Fruit fly (Drosophila melanogaster) whole organism, adult: ENCODE results near the gene CG12984.
A peak's percentile ranks its signal among the peaks of the same experiment; 100 is the strongest.

Experiments
- CG11617 ChIP-seq: fragments of 200-800 bp; sonication (Bioruptor generic); optimal IDR thresholded peaks from 2 replicates; lab custom pipeline; 2017; ENCODE audit warnings: mild to moderate bottlenecking, missing biosample characterization, missing genetic modification reagents, missing genetic modification characterization
- CG12768 ChIP-seq: fragments of 200-800 bp; sonication (Bioruptor generic); optimal IDR thresholded peaks from 2 replicates; lab custom pipeline; 2017; ENCODE audit warnings: missing biosample characterization, missing genetic modification characterization, mild to moderate bottlenecking, moderate library complexity, missing genetic modification reagents
- CG14711 ChIP-seq: fragments of 200-800 bp; sonication (Bioruptor generic); optimal IDR thresholded peaks from 2 replicates; lab custom pipeline; 2018; ENCODE audit warnings: missing biosample characterization, mild to moderate bottlenecking, missing genetic modification characterization, moderate library complexity
- CG1620 ChIP-seq: fragments of 200-800 bp; sonication (Bioruptor generic); optimal IDR thresholded peaks from 2 replicates; lab custom pipeline; 2016; ENCODE audit warnings: missing biosample characterization, missing genetic modification characterization
- CG33017 ChIP-seq: fragments of 200-800 bp; sonication (Bioruptor generic); optimal IDR thresholded peaks from 2 replicates; lab custom pipeline; 2018; ENCODE audit warnings: missing biosample characterization, mild to moderate bottlenecking, missing genetic modification characterization, moderate library complexity
- CG5204 ChIP-seq: fragments of 200-800 bp; sonication (Bioruptor generic); optimal IDR thresholded peaks from 2 replicates; lab custom pipeline; 2016; ENCODE audit warnings: missing biosample characterization, missing genetic modification characterization
- CG7045 ChIP-seq: fragments of 200-800 bp; sonication (Bioruptor generic); optimal IDR thresholded peaks from 2 replicates; lab custom pipeline; 2017; ENCODE audit warnings: missing biosample characterization, mild to moderate bottlenecking, missing genetic modification characterization
- CG7101 ChIP-seq: fragments of 200-800 bp; sonication (Bioruptor generic); optimal IDR thresholded peaks from 2 replicates; lab custom pipeline; 2018; ENCODE audit warnings: missing biosample characterization, mild to moderate bottlenecking, missing genetic modification characterization, moderate library complexity
- Clk ChIP-seq: fragments of 200-800 bp; sonication (Bioruptor generic); optimal IDR thresholded peaks from 2 replicates; lab custom pipeline; 2017; ENCODE audit warnings: missing biosample characterization, missing genetic modification characterization
- Crg-1 ChIP-seq: fragments of 200-800 bp; sonication (Bioruptor generic); optimal IDR thresholded peaks from 2 replicates; lab custom pipeline; 2016; ENCODE audit warnings: missing biosample characterization, missing genetic modification characterization
- Hr96 ChIP-seq: fragments of 200-800 bp; sonication (Bioruptor generic); optimal IDR thresholded peaks from 2 replicates; lab custom pipeline; 2016; ENCODE audit warnings: missing biosample characterization, missing genetic modification characterization
- Mnt ChIP-seq: fragments of 200-800 bp; sonication (Bioruptor generic); optimal IDR thresholded peaks from 2 replicates; lab custom pipeline; 2016; ENCODE audit warnings: missing biosample characterization, mild to moderate bottlenecking, missing genetic modification characterization
- bab1 ChIP-seq: fragments of 200-800 bp; sonication (Bioruptor generic); optimal IDR thresholded peaks from 3 replicates; lab custom pipeline; 2019; ENCODE audit warnings: missing biosample characterization, mild to moderate bottlenecking, missing genetic modification characterization, moderate library complexity
- cic ChIP-seq: fragments of 200-800 bp; sonication (Bioruptor generic); optimal IDR thresholded peaks from 2 replicates; lab custom pipeline; 2017; ENCODE audit warnings: missing biosample characterization, mild to moderate bottlenecking, missing genetic modification characterization, moderate library complexity
- cnc ChIP-seq, 2 experiments: fragments of >200 bp; optimal IDR thresholded peaks; 2 replicates each; lab custom pipeline; 2017
- kay ChIP-seq: fragments of 200-800 bp; sonication (Bioruptor generic); peaks from one replicate; lab custom pipeline; 2016; ENCODE audit warnings: missing biosample characterization, missing genetic modification characterization, borderline replicate concordance
- ovo ChIP-seq: fragments of 200-800 bp; sonication (Bioruptor generic); optimal IDR thresholded peaks from 2 replicates; lab custom pipeline; 2016; ENCODE audit warnings: missing biosample characterization, missing genetic modification characterization
- pad ChIP-seq: fragments of 200-800 bp; sonication (Bioruptor generic); optimal IDR thresholded peaks from 3 replicates; lab custom pipeline; 2017; ENCODE audit warnings: missing biosample characterization, missing genetic modification characterization, mild to moderate bottlenecking, moderate library complexity, missing genetic modification reagents
- tj ChIP-seq: fragments of 200-800 bp; sonication (Bioruptor generic); optimal IDR thresholded peaks from 3 replicates; lab custom pipeline; 2017; ENCODE audit warnings: missing biosample characterization, mild to moderate bottlenecking, missing genetic modification characterization, moderate library complexity
- toe ChIP-seq: fragments of 200-800 bp; sonication (Bioruptor generic); optimal IDR thresholded peaks from 2 replicates; lab custom pipeline; 2016; ENCODE audit warnings: missing biosample characterization, missing genetic modification characterization

CG12984 gene

DNA sequence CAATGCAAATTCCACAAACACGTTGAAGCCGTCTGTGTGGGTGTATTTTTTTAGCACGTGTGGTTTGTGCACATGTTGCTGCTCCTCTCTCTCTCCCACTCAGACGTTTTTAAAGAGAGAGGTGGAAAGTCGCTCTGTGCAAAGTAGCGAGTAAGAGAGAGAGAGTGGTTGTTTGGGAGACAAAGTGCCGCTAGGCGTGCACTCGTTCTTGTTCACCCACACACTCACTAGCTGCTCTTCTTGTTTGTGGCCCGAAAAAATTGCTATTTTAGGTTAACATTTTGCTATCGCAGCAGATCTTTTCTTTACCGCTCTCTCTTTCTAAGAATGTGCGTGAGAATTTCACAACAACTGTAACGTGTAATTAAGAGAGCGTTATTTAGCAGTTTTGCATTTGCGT lies 17.4 kb downstream of the CG12984 start:
- TF ChIP-seq kay (GFP tag; lab: Kevin White, UChicago), result no peak
- peak; percentile 50 for TF ChIP-seq cic (GFP tag; lab: Kevin White, UChicago)
- TF ChIP-seq ovo (GFP tag; lab: Kevin White, UChicago), result peak; percentile 7
- TF ChIP-seq CG1620, result no peak
- no peak for TF ChIP-seq CG14711 (tag; lab: Kevin White, UChicago)
- TF ChIP-seq CG33017 (tag; lab: Kevin White, UChicago), result peak; percentile 9
- no peak for TF ChIP-seq bab1
- peak; percentile 95 for TF ChIP-seq Mnt (GFP tag; lab: Kevin White, UChicago)
- TF ChIP-seq toe, result no peak
- no peak for TF ChIP-seq CG7101
- TF ChIP-seq cnc (optimal IDR thresholded peaks at IDR 0.05; lab: Kevin White, UChicago), result peak in 1 of 2 experiments; percentile 53
- no peak for TF ChIP-seq Hr96 (GFP tag; lab: Kevin White, UChicago)
- TF ChIP-seq tj (GFP tag; lab: Kevin White, UChicago), result peak; percentile 85

DNA sequence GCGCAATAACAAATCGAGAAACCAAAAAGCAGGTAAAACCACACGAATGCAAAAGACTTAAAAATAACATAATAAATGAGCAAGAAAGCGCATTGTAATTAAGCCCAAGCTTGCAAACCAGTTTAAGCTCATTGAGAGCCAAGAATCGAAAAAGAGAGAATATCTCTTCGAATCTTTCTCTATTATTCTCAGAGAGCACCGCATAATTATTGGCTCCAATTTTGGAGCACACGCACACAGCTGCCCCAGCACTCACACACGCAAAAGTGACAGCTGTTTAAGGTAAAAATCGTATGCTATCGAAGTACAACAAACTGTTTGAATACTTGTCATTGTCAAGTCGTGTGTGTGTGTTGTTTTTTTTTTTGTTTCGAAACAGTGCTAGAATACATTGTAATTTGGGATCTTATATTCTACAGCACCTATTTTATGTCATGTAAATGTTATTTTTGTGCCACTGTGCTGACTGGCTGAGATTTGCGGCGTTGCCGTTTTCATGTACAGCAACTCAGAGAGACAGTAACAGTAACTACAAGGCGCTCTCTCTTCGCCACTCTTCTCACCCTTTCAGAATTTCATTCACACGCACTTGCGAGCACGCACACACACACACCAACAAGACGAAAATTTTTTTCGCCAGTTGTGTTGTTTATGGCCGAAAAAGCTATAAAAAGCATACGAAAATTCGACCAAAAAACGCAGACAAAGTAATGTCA lies 18.1 kb downstream of the CG12984 start:
- TF ChIP-seq tj (GFP tag; lab: Kevin White, UChicago) (peak; percentile 69), cnc (optimal IDR thresholded peaks at IDR 0.05; lab: Kevin White, UChicago) (no peak), CG14711 (tag; lab: Kevin White, UChicago) (peak; percentile 16)

DNA sequence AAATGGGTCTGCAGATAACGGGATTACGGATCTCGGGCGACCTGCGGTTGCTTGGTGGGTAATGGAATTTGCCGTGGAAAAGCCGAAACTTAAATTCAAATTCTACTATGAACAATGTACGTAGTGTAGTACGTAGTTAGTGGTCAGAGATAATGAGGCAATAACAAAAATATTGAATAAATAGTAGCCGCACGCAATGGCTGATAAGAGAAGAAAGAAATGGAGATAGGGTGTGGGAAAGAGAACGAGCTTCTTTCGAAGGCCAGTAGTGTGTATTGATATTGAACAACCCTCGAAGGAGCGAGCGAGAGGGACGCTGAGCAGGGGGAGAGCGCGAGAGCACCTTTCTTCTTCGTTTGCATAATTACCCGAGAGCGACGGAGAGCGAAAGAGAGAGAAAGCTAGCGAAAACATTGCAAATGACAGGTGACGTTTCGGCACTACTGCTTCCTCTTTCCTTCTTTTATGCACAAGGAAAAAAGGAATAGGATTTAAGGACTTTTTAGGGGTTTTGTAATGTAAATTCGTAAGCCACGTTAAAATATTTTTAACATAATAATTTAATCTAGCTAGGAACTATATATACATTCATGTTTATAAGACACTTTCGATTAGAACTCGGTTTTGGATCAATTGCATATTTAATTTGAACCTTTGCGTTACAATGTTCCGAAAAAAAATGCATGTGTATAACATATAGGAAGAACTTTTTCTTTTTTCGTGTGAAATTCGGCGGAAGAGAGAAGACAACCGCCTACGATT lies 19.6 kb downstream of the CG12984 start:
- TF ChIP-seq tj (GFP tag; lab: Kevin White, UChicago) (peak; percentile 31), CG11617 (GFP tag; lab: Kevin White, UChicago) (no peak), kay (GFP tag; lab: Kevin White, UChicago) (no peak), CG33017 (tag; lab: Kevin White, UChicago) (no peak), cic (GFP tag; lab: Kevin White, UChicago) (peak; percentile 0), Clk (GFP tag; lab: Kevin White, UChicago) (no peak), cnc (optimal IDR thresholded peaks at IDR 0.05; lab: Kevin White, UChicago) (no peak), CG14711 (tag; lab: Kevin White, UChicago) (peak; percentile 32), bab1 (no peak), pad (GFP tag; lab: Kevin White, UChicago) (peak; percentile 30), Hr96 (GFP tag; lab: Kevin White, UChicago) (no peak), Mnt (GFP tag; lab: Kevin White, UChicago) (no peak), CG7045 (peak; percentile 10), CG1620 (no peak), Crg-1 (GFP tag; lab: Kevin White, UChicago) (peak; percentile 13), CG5204 (no peak), ovo (GFP tag; lab: Kevin White, UChicago) (no peak)

DNA sequence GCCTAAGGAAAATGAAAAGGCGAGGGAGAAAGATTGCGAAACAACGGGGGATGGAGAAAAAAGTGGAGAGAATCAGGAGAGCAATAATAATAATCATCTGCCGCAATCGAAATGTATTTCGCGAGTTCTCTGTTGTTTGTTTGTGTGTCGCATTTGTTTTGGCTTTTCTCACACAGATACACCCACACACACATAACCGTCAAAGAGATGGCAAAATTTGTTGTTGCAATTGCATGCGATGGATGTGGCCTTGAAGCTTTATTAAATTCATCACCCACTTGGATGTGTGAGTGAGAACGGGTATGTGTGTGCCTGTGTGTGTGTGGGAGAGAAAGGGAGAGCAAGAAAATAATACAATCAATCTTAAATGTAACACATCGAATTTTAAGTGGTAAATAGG lies 20.2 kb downstream of the CG12984 start:
- peak; percentile 97 for TF ChIP-seq kay (GFP tag; lab: Kevin White, UChicago)
- peak; percentile 52 for TF ChIP-seq cic (GFP tag; lab: Kevin White, UChicago)
- no peak for TF ChIP-seq CG7101

DNA sequence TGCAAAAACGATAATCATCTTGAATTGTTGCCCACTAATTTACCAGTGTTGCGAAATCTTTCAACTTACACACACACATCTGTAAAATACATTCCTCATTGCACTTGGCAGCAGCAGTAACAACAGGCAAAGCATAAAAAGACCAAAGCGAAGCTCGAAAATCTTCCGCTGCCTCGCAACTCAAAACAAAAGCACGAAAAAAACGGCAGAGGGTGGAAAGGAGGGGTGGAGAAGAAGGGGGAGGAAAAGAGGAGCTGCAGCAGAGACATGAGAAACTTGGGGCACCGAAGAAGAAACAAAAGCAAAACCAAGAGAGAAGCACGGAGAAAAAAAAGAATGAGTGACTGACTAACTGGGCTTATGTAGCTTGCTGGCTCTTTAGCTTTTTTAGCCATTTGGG lies 22.0 kb downstream of the CG12984 start:
- TF ChIP-seq toe, result no peak
- TF ChIP-seq kay (GFP tag; lab: Kevin White, UChicago), result no peak
- no peak for TF ChIP-seq tj (GFP tag; lab: Kevin White, UChicago)
- no peak for TF ChIP-seq CG33017 (tag; lab: Kevin White, UChicago)
- TF ChIP-seq CG12768, result no peak
- no peak for TF ChIP-seq cnc (optimal IDR thresholded peaks at IDR 0.05; lab: Kevin White, UChicago)
- no peak for TF ChIP-seq CG14711 (tag; lab: Kevin White, UChicago)
- no peak for TF ChIP-seq cic (GFP tag; lab: Kevin White, UChicago)
- TF ChIP-seq CG7101, result no peak
- no peak for TF ChIP-seq CG1620
- no peak for TF ChIP-seq CG7045
- no peak for TF ChIP-seq Crg-1 (GFP tag; lab: Kevin White, UChicago)
- TF ChIP-seq Hr96 (GFP tag; lab: Kevin White, UChicago), result no peak
- TF ChIP-seq CG11617 (GFP tag; lab: Kevin White, UChicago), result no peak
- TF ChIP-seq Mnt (GFP tag; lab: Kevin White, UChicago), result no peak
- TF ChIP-seq CG5204, result no peak

DNA sequence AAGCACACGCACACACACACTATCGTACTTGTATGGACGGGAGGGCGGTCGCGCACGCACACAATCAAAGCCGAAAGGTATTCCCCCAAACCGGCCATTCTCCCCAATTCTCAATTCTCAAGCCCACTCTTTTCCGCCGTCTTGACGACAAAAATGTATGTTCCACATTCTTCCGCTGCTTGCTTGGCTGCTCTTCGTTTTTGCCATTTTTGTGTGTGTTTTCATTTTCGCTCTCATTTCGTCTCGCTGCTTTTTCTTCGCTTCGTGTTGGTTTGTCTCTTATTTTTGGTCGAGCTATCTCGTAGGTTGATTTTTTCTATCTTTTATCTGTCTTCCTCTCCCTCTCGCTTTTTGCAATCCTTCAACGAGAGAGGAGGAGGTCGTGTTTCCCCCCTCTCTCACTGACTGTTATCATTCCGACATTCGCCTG lies 23.1 kb downstream of the CG12984 start:
- TF ChIP-seq pad (GFP tag; lab: Kevin White, UChicago), result peak; percentile 4
- no peak for TF ChIP-seq toe

DNA sequence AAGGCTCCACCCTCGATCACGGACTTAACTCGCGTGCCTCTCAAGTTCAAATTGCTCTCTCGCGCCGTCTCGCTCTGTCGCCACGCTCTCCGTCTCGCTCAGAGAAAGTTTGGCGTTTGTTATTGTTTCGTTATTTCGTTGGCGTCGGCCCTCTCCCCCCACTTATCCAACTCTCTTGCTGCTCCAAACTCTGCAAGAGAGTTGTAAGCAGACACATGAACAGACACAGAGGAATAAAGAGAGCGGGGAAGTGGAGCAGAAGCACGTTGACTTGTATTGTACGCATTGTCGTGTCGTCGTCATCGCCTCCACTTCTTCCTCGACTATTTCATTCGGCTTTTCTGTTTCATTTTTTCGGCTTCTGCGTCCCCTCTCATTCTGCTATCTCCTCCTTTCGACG lies 31.9 kb downstream of the CG12984 start:
- TF ChIP-seq CG33017 (tag; lab: Kevin White, UChicago) (no peak), Mnt (GFP tag; lab: Kevin White, UChicago) (peak; percentile 28), CG7045 (no peak), cnc (optimal IDR thresholded peaks at IDR 0.05; lab: Kevin White, UChicago) (no peak), kay (GFP tag; lab: Kevin White, UChicago) (no peak), toe (no peak), Hr96 (GFP tag; lab: Kevin White, UChicago) (no peak), CG11617 (GFP tag; lab: Kevin White, UChicago) (no peak), cic (GFP tag; lab: Kevin White, UChicago) (no peak), CG7101 (no peak), CG1620 (no peak), tj (GFP tag; lab: Kevin White, UChicago) (peak; percentile 34), CG12768 (no peak), Crg-1 (GFP tag; lab: Kevin White, UChicago) (no peak), bab1 (no peak), pad (GFP tag; lab: Kevin White, UChicago) (no peak)
